Worm (Caenorhabditis elegans): ENCODE results near the gene myrf-2.

DNA sequence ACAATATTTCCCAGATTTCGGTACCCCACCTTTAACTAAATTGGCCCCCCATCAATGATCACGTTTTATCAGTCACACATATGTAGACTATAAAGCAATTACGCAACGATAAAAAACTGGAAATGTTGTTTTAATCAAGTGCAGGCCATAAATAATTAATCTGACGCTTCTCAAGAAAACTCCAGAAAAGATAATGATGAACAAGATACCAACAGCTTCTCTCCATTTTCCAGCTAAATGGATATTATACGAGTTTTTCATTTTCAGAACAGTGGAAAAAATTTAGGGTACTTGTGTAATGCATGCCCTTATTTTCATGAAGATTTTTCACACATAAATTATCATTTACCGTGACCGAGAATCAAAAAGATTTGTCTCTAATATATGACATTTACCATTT lies 22.2 kb upstream of the myrf-2 start:
- TF ChIP-seq lsy-2 (tag; optimal IDR thresholded peaks at IDR 0.05) (no peak), ztf-11 (tag; optimal IDR thresholded peaks at IDR 0.05) (no peak), mep-1 (tag; optimal IDR thresholded peaks at IDR 0.05) (no peak), unc-62 (GFP tag; optimal IDR thresholded peaks at IDR 0.05) (no peak), nhr-12 (tag; optimal IDR thresholded peaks at IDR 0.05) (no peak), mls-2 (tag; optimal IDR thresholded peaks at IDR 0.05) (no peak), pha-4 (tag; optimal IDR thresholded peaks at IDR 0.05) (no peak), nhr-237 (tag; optimal IDR thresholded peaks at IDR 0.05) (no peak), unc-39 (tag; optimal IDR thresholded peaks at IDR 0.05) (no peak), elt-1 (tag; optimal IDR thresholded peaks at IDR 0.05; ENCODE audit: borderline replicate concordance, insufficient read depth) (no peak)

All from whole organism, mixed stage, embryonic.